Worm (Caenorhabditis elegans) whole organism, L1 larva: Measurements from ENCODE around the gene srx-2.

Experiments
- ceh-8 ChIP-seq: fragments of 200-800 bp; sonication (Bioruptor generic); optimal IDR thresholded peaks from 2 replicates; lab custom pipeline; 2018; ENCODE audit warnings: mild to moderate bottlenecking, missing genetic modification characterization, moderate library complexity, missing compliant biosample characterization
- nhr-237 ChIP-seq: fragments of 150-350 bp; optimal IDR thresholded peaks from 2 replicates; lab custom pipeline; 2014; ENCODE audit warnings: missing biosample characterization, missing genetic modification characterization
- nhr-28 ChIP-seq: fragments of 150-350 bp; optimal IDR thresholded peaks from 2 replicates; lab custom pipeline; 2014; ENCODE audit warnings: missing biosample characterization, missing genetic modification characterization

- no peak for TF ChIP-seq ceh-8 (GFP tag; lab: Kevin White, UChicago)
- no peak for TF ChIP-seq nhr-237 (tag; lab: Kevin White, UChicago)
- no peak for TF ChIP-seq nhr-28
Observed at ce11 chrV:8977895-8978294, 31.4 kb upstream of the srx-2 start.
